Fruit fly (Drosophila melanogaster): ENCODE results near the gene PyK.

DNA sequence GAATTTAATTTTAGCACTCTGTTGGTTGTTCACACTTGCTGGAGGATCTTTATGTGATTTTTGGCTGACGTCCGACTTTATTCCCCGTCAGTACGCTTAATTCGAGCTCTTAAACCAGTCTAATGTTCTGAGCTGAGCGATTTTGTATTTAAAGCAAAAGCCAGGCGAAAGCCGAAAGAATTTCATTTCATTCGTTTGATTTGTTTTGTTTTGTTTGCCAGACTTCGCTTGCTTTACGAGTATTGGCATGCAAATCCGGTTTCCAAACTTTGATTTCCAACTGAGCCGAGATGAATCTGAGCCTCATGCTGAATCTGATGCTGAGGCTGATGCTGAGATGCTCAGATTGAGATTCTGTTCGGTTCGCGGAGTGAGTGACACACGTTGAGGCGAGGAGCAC, 33.3 kb upstream of the PyK start, which contains the start of gene CG5391:
- no peak for TF ChIP-seq usp (GFP tag; optimal IDR thresholded peaks at IDR 0.05)
- TF ChIP-seq CG8478 (optimal IDR thresholded peaks at IDR 0.05) = no peak
- TF ChIP-seq psq (optimal IDR thresholded peaks at IDR 0.05) = no peak
- no peak for TF ChIP-seq Dll (optimal IDR thresholded peaks at IDR 0.05)
- TF ChIP-seq pan (optimal IDR thresholded peaks at IDR 0.05) = no peak
- TF ChIP-seq EcR (GFP tag; optimal IDR thresholded peaks at IDR 0.05) = no peak
